Worm (Caenorhabditis elegans): ENCODE measurements around the gene lgc-33.

DNA sequence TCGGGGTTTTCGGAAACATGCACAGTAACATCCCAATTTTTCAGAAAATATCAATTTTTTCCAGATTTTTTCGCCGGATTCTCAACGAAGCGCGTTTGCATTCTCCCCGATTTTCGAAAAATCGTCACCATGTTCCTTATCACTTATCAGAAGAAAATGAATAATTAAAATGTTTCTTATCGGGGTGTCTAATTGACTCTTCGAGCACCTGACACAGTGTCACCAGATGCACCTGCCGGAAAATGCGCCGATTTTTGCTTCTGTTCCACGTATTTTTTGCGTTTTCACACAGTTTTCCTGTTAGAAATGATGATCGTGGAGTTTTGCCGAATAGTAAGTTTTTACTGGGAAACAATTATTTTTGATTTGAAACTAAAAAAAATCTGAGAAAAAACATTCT lies 10.2 kb downstream of the lgc-33 start:
- TF ChIP-seq lsy-2 (tag; optimal IDR thresholded peaks at IDR 0.05): no peak
- no peak for TF ChIP-seq lir-3 (tag; optimal IDR thresholded peaks at IDR 0.05; ENCODE audit: poor library complexity)
- TF ChIP-seq Y116A8C.19 (tag; optimal IDR thresholded peaks at IDR 0.05; ENCODE audit: borderline replicate concordance): no peak
- no peak for TF ChIP-seq irx-1 (tag; optimal IDR thresholded peaks at IDR 0.05)
- no peak for TF ChIP-seq skn-1 (tag; optimal IDR thresholded peaks at IDR 0.05)
- TF ChIP-seq pqm-1 (tag; optimal IDR thresholded peaks at IDR 0.05): no peak
- TF ChIP-seq nhr-12 (tag; optimal IDR thresholded peaks at IDR 0.05): no peak
- no peak for TF ChIP-seq snpc-4 (tag; optimal IDR thresholded peaks at IDR 0.05)
- no peak for TF ChIP-seq dpl-1 (GFP tag; optimal IDR thresholded peaks at IDR 0.05)
- TF ChIP-seq unc-130 (tag; optimal IDR thresholded peaks at IDR 0.05): no peak
- no peak for TF ChIP-seq pax-3 (tag; optimal IDR thresholded peaks at IDR 0.05)
- no peak for TF ChIP-seq nhr-77 (tag; optimal IDR thresholded peaks at IDR 0.05)
- no peak for TF ChIP-seq rnt-1 (tag; optimal IDR thresholded peaks at IDR 0.05)

Measured in whole organism, L1 larva.